Worm (Caenorhabditis elegans) whole organism, L1 larva: ENCODE results near the gene oac-48.

Source experiments
- C16A3.4 ChIP-seq: fragments of 150-350 bp; optimal IDR thresholded peaks from 2 replicates; lab custom pipeline; 2014; ENCODE audit warnings: missing biosample characterization, missing genetic modification characterization
- alr-1 ChIP-seq: fragments of 200-800 bp; sonication (Bioruptor generic); optimal IDR thresholded peaks from 2 replicates; lab custom pipeline; 2018; ENCODE audit warnings: borderline replicate concordance, mild to moderate bottlenecking, missing genetic modification characterization, missing compliant biosample characterization
- aly-2 ChIP-seq: fragments of 150-350 bp; optimal IDR thresholded peaks from 2 replicates; lab custom pipeline; 2014; ENCODE audit warnings: missing biosample characterization, missing genetic modification characterization
- blmp-1 ChIP-seq: fragments of 150-350 bp; optimal IDR thresholded peaks from 2 replicates; lab custom pipeline; 2014; ENCODE audit warnings: missing biosample characterization, missing genetic modification characterization
- ceh-8 ChIP-seq: fragments of 200-800 bp; sonication (Bioruptor generic); optimal IDR thresholded peaks from 2 replicates; lab custom pipeline; 2018; ENCODE audit warnings: mild to moderate bottlenecking, missing genetic modification characterization, moderate library complexity, missing compliant biosample characterization
- ceh-90 ChIP-seq: sonication (generic microtip); optimal IDR thresholded peaks from 2 replicates; lab custom pipeline; 2016; ENCODE audit warnings: missing genetic modification characterization, missing compliant biosample characterization
- efl-3 ChIP-seq: fragments of 200-800 bp; sonication (Bioruptor generic); optimal IDR thresholded peaks from 2 replicates; lab custom pipeline; 2018; ENCODE audit warnings: mild to moderate bottlenecking, missing genetic modification characterization, missing compliant biosample characterization
- egl-27 ChIP-seq, 2 experiments: fragments of 150-350 bp in 1 of 2; sonication (generic microtip); optimal IDR thresholded peaks; 3 replicates each; lab custom pipeline; 2017 to 2018; ENCODE audit warnings: missing biosample characterization in 2 of 2, missing genetic modification characterization in 2 of 2, missing genetic modification reagents in 2 of 2
- elt-3 ChIP-seq, 6 experiments: fragments of 150-350 bp in 1 of 6; sonication (generic microtip); optimal IDR thresholded peaks; 2 replicates each; lab custom pipeline; 2017 to 2018; ENCODE audit warnings: missing biosample characterization in 6 of 6, missing genetic modification characterization in 6 of 6, inconsistent platforms in 1 of 6
- ets-5 ChIP-seq: fragments of 200-800 bp; sonication (Bioruptor generic); IDR thresholded peaks from 2 replicates; pipeline ENCODE4 v1.3.6; 2022; ENCODE audit warnings: missing genetic modification characterization, missing compliant biosample characterization
- fkh-10 ChIP-seq: sonication (generic microtip); optimal IDR thresholded peaks from 2 replicates; lab custom pipeline; 2017; ENCODE audit warnings: missing biosample characterization, missing genetic modification reagents, missing genetic modification characterization
- fkh-8 ChIP-seq: sonication (generic microtip); optimal IDR thresholded peaks from 2 replicates; lab custom pipeline; 2016; ENCODE audit warnings: mild to moderate bottlenecking, missing genetic modification characterization, missing compliant biosample characterization
- grh-1 ChIP-seq: fragments of 200-800 bp; sonication (Bioruptor generic); IDR thresholded peaks from 2 replicates; pipeline ENCODE4 v1.3.6; 2022; ENCODE audit warnings: missing genetic modification reagents, missing genetic modification characterization, missing compliant biosample characterization
- hpl-2 ChIP-seq: fragments of 150-350 bp; optimal IDR thresholded peaks from 2 replicates; lab custom pipeline; 2014; ENCODE audit warnings: missing biosample characterization, missing genetic modification reagents, missing genetic modification characterization
- irx-1 ChIP-seq: sonication (generic microtip); optimal IDR thresholded peaks from 2 replicates; lab custom pipeline; 2016; ENCODE audit warnings: missing genetic modification characterization, missing compliant biosample characterization
- jun-1 ChIP-seq: fragments of 150-350 bp; optimal IDR thresholded peaks from 2 replicates; lab custom pipeline; 2014; ENCODE audit warnings: missing biosample characterization, missing genetic modification reagents, missing genetic modification characterization
- lin-13 ChIP-seq: fragments of 150-350 bp; optimal IDR thresholded peaks from 2 replicates; lab custom pipeline; 2014; ENCODE audit warnings: missing biosample characterization, missing genetic modification reagents, missing genetic modification characterization
- lin-15B ChIP-seq: fragments of 150-350 bp; sonication (generic microtip); optimal IDR thresholded peaks from 3 replicates; lab custom pipeline; 2014; ENCODE audit warnings: missing biosample characterization, missing genetic modification characterization
- lin-35 ChIP-seq, 2 experiments: fragments of 150-350 bp; optimal IDR thresholded peaks; 2 replicates each; lab custom pipeline; 2014; ENCODE audit warnings: missing biosample characterization in 2 of 2, missing genetic modification characterization in 2 of 2, missing genetic modification reagents in 2 of 2
- lin-39 ChIP-seq: fragments of 150-350 bp; optimal IDR thresholded peaks from 2 replicates; lab custom pipeline; 2014; ENCODE audit warnings: missing biosample characterization, missing genetic modification reagents, missing genetic modification characterization
- lsy-2 ChIP-seq, 2 experiments: fragments of 150-350 bp; optimal IDR thresholded peaks; 2 replicates each; lab custom pipeline; 2014; ENCODE audit warnings: missing biosample characterization in 2 of 2, missing genetic modification characterization in 2 of 2
- mab-9 ChIP-seq: fragments of 200-800 bp; sonication (Bioruptor generic); IDR thresholded peaks from 2 replicates; pipeline ENCODE4 v1.3.6; 2022; ENCODE audit warnings: missing genetic modification reagents, missing genetic modification characterization, missing compliant biosample characterization
- mdl-1 ChIP-seq, 2 experiments: fragments of 150-350 bp; optimal IDR thresholded peaks; 2 replicates each; lab custom pipeline; 2014 to 2017; ENCODE audit warnings: missing biosample characterization in 2 of 2, missing genetic modification characterization in 2 of 2, inconsistent platforms in 1 of 2
- mep-1 ChIP-seq: fragments of 150-350 bp; optimal IDR thresholded peaks from 2 replicates; lab custom pipeline; 2014; ENCODE audit warnings: missing biosample characterization, missing genetic modification characterization
- nhr-12 ChIP-seq: sonication (generic microtip); optimal IDR thresholded peaks from 2 replicates; lab custom pipeline; 2017; ENCODE audit warnings: missing biosample characterization, missing genetic modification characterization
- nhr-19 ChIP-seq: fragments of 200-800 bp; sonication (Bioruptor generic); conservative IDR thresholded peaks from 2 replicates; pipeline ENCODE4 v1.3.6; 2022; ENCODE audit warnings: missing genetic modification characterization, missing compliant biosample characterization
- nhr-20 ChIP-seq: sonication (generic microtip); optimal IDR thresholded peaks from 2 replicates; lab custom pipeline; 2016; ENCODE audit warnings: mild to moderate bottlenecking, missing genetic modification characterization, missing compliant biosample characterization
- nhr-237 ChIP-seq: fragments of 150-350 bp; optimal IDR thresholded peaks from 2 replicates; lab custom pipeline; 2014; ENCODE audit warnings: missing biosample characterization, missing genetic modification characterization
- nhr-28 ChIP-seq: fragments of 150-350 bp; optimal IDR thresholded peaks from 2 replicates; lab custom pipeline; 2014; ENCODE audit warnings: missing biosample characterization, missing genetic modification characterization
- nhr-47 ChIP-seq: sonication (generic microtip); optimal IDR thresholded peaks from 2 replicates; lab custom pipeline; 2016; ENCODE audit warnings: mild to moderate bottlenecking, missing genetic modification characterization, moderate library complexity, missing compliant biosample characterization
- nhr-71 ChIP-seq: sonication (generic microtip); optimal IDR thresholded peaks from 2 replicates; lab custom pipeline; 2016; ENCODE audit warnings: mild to moderate bottlenecking, missing genetic modification characterization, moderate library complexity, missing compliant biosample characterization
- nhr-76 ChIP-seq: sonication (generic microtip); optimal IDR thresholded peaks from 2 replicates; lab custom pipeline; 2017; ENCODE audit warnings: missing biosample characterization, missing genetic modification characterization
- nhr-84 ChIP-seq: sonication (generic microtip); optimal IDR thresholded peaks from 2 replicates; lab custom pipeline; 2017; ENCODE audit warnings: missing biosample characterization, missing genetic modification characterization
- nhr-85 ChIP-seq: sonication (generic microtip); peaks from one replicate; lab custom pipeline; 2016; ENCODE audit warnings: missing genetic modification characterization, inconsistent platforms, missing compliant biosample characterization
- nhr-90 ChIP-seq: sonication (generic microtip); optimal IDR thresholded peaks from 2 replicates; lab custom pipeline; 2016; ENCODE audit warnings: mild to moderate bottlenecking, missing genetic modification characterization, missing compliant biosample characterization; ENCODE audit not compliant: poor library complexity
- skn-1 ChIP-seq: fragments of 150-350 bp; optimal IDR thresholded peaks from 2 replicates; lab custom pipeline; 2014; ENCODE audit warnings: missing biosample characterization, missing genetic modification characterization
- snu-23 ChIP-seq: sonication (generic microtip); optimal IDR thresholded peaks from 2 replicates; lab custom pipeline; 2016; ENCODE audit warnings: missing genetic modification characterization, missing compliant biosample characterization
- sup-37 ChIP-seq: fragments of 200-800 bp; sonication (Bioruptor generic); optimal IDR thresholded peaks from 2 replicates; lab custom pipeline; 2018; ENCODE audit warnings: mild to moderate bottlenecking, missing genetic modification characterization, missing compliant biosample characterization
- tbx-2 ChIP-seq: sonication (generic microtip); optimal IDR thresholded peaks from 2 replicates; lab custom pipeline; 2016; ENCODE audit warnings: missing genetic modification characterization, missing compliant biosample characterization
- tlp-1 ChIP-seq: fragments of 150-350 bp; optimal IDR thresholded peaks from 2 replicates; lab custom pipeline; 2014; ENCODE audit warnings: missing biosample characterization, missing genetic modification characterization
- unc-130 ChIP-seq: fragments of 150-350 bp; optimal IDR thresholded peaks from 2 replicates; lab custom pipeline; 2017; ENCODE audit warnings: missing biosample characterization, missing genetic modification characterization, inconsistent platforms
- unc-62 ChIP-seq: fragments of 150-350 bp; optimal IDR thresholded peaks from 2 replicates; lab custom pipeline; 2014; ENCODE audit warnings: missing biosample characterization, missing genetic modification reagents, missing genetic modification characterization
- vab-15 ChIP-seq: sonication (generic microtip); optimal IDR thresholded peaks from 2 replicates; lab custom pipeline; 2017; ENCODE audit warnings: missing genotype, mild to moderate bottlenecking, missing genetic modification characterization, missing compliant biosample characterization
- zag-1 ChIP-seq: fragments of 150-350 bp; optimal IDR thresholded peaks from 2 replicates; lab custom pipeline; 2014; ENCODE audit warnings: missing biosample characterization, missing genetic modification characterization
- ztf-11 ChIP-seq, 2 experiments: sonication (generic microtip); optimal IDR thresholded peaks; 2 replicates each; lab custom pipeline; 2016 to 2017; ENCODE audit warnings: missing genetic modification characterization in 2 of 2, missing biosample characterization in 1 of 2, missing compliant biosample characterization in 1 of 2

The oac-48 gene

ce11 chrIV:13666849-13667430, 6.7 kb upstream of the oac-48 start, which contains the start of gene fbxa-215:
fbxa-215 (minus strand) TSS chrIV:13666909.
- TF ChIP-seq aly-2 (tag; lab: Kevin White, UChicago) (no peak), nhr-237 (tag; lab: Kevin White, UChicago) (no peak), fkh-10 (GFP tag; lab: Kevin White, UChicago) (no peak), ceh-8 (no peak), zag-1 (tag; lab: Kevin White, UChicago) (no peak), unc-62 (GFP tag; lab: Kevin White, UChicago) (no peak), fkh-8 (tag; lab: Kevin White, UChicago) (no peak), C16A3.4 (tag; lab: Kevin White, UChicago) (no peak), mdl-1 (tag; optimal IDR thresholded peaks at IDR 0.05; lab: Kevin White, UChicago) (no peak), efl-3 (GFP tag; lab: Kevin White, UChicago) (no peak), unc-130 (tag; lab: Kevin White, UChicago) (no peak), ceh-90 (no peak), nhr-12 (no peak), hpl-2 (no peak), sup-37 (GFP tag; lab: Kevin White, UChicago) (no peak), lsy-2 (tag; optimal IDR thresholded peaks at IDR 0.05; lab: Kevin White, UChicago) (no peak), blmp-1 (no peak), lin-13 (GFP tag; lab: Kevin White, UChicago) (no peak)

ce11 chrIV:13678649-13679048, 5.0 kb downstream of the oac-48 start, which contains the start of gene srlf-26:
srlf-26 (plus strand) TSS chrIV:13678949.
- TF ChIP-seq aly-2 (tag; lab: Kevin White, UChicago), result no peak
- TF ChIP-seq nhr-28 (tag; lab: Kevin White, UChicago), result no peak
- TF ChIP-seq jun-1, result no peak
- TF ChIP-seq sup-37 (GFP tag; lab: Kevin White, UChicago), result no peak
- TF ChIP-seq ets-5 (GFP tag; lab: Robert Waterston, UW), result no peak
- TF ChIP-seq nhr-47 (tag; lab: Kevin White, UChicago), result no peak
- TF ChIP-seq lin-39 (tag; lab: Kevin White, UChicago), result no peak
- TF ChIP-seq hpl-2, result no peak
- no peak for TF ChIP-seq ceh-90
- no peak for TF ChIP-seq mab-9 (GFP tag; lab: Robert Waterston, UW)
- TF ChIP-seq mep-1 (tag; lab: Kevin White, UChicago), result no peak
- TF ChIP-seq tlp-1 (tag; lab: Kevin White, UChicago), result no peak
- TF ChIP-seq skn-1 (tag; lab: Kevin White, UChicago), result no peak
- TF ChIP-seq lsy-2 (tag; optimal IDR thresholded peaks at IDR 0.05; lab: Kevin White, UChicago), result no peak
- TF ChIP-seq alr-1 (tag; lab: Kevin White, UChicago), result no peak
- TF ChIP-seq nhr-76, result no peak

- no peak for TF ChIP-seq snu-23 (GFP tag; lab: Kevin White, UChicago)
These were observed 5.9 kb downstream of the oac-48 start for ce11 chrIV:13679495-13679894.

- 0 out of 2 replicates have a peak, but pooled peaks have one; percentile 34 for TF ChIP-seq grh-1 (GFP tag; lab: Robert Waterston, UW)
- peak; percentile 62 for TF ChIP-seq irx-1 (tag; lab: Kevin White, UChicago)
- peak; percentile 30 for TF ChIP-seq nhr-19
- TF ChIP-seq nhr-20 (tag; lab: Kevin White, UChicago), result peak; percentile 53
- peak; percentile 26 for TF ChIP-seq mep-1 (tag; lab: Kevin White, UChicago)
- TF ChIP-seq nhr-28 (tag; lab: Kevin White, UChicago), result no peak
- TF ChIP-seq lin-15B (tag; lab: Kevin White, UChicago), result no peak
- TF ChIP-seq unc-130 (tag; lab: Kevin White, UChicago), result peak; percentile 49
- TF ChIP-seq vab-15 (tag; lab: Kevin White, UChicago), result peak; percentile 93
- TF ChIP-seq nhr-47 (tag; lab: Kevin White, UChicago), result no peak
- TF ChIP-seq elt-3 (tag; optimal IDR thresholded peaks at IDR 0.05; lab: Kevin White, UChicago), result peak in 5 of 6 experiments; percentile 54 to 98 (median 70)
- TF ChIP-seq blmp-1, result peak; percentile 85
- peak; percentile 95 for TF ChIP-seq nhr-85
- TF ChIP-seq nhr-90 (tag; lab: Kevin White, UChicago), result peak; percentile 60
- peak; percentile 67 for TF ChIP-seq nhr-71 (tag; lab: Kevin White, UChicago)
- TF ChIP-seq nhr-84 (tag; lab: Kevin White, UChicago), result no peak
- TF ChIP-seq egl-27 (tag; optimal IDR thresholded peaks at IDR 0.05; lab: Kevin White, UChicago), result peak in 1 of 2 experiments; percentile 29
- no peak for TF ChIP-seq ztf-11 (tag; optimal IDR thresholded peaks at IDR 0.05; lab: Kevin White, UChicago)
- TF ChIP-seq lin-35 (GFP tag; optimal IDR thresholded peaks at IDR 0.05; lab: Kevin White, UChicago), result no peak
- peak; percentile 73 for TF ChIP-seq tbx-2 (tag; lab: Kevin White, UChicago)
- TF ChIP-seq lsy-2 (tag; optimal IDR thresholded peaks at IDR 0.05; lab: Kevin White, UChicago), result peak; percentile 36 to 70
These were observed 9.1 kb downstream of the oac-48 start for ce11 chrIV:13682733-13683132.
